Worm (Caenorhabditis elegans) whole organism, L2 larva: ENCODE results near the gene clec-219.

Experiments used
- F13H6.1 ChIP-seq: sonication (generic microtip); optimal IDR thresholded peaks from 2 replicates; lab custom pipeline; 2016; ENCODE audit warnings: missing genetic modification characterization, missing compliant biosample characterization
- R02D3.7 ChIP-seq: fragments of 150-350 bp; optimal IDR thresholded peaks from 2 replicates; lab custom pipeline; 2014; ENCODE audit warnings: missing biosample characterization, missing genetic modification characterization
- Y55F3AM.14 ChIP-seq: fragments of 200-800 bp; sonication (Bioruptor generic); optimal IDR thresholded peaks from 2 replicates; lab custom pipeline; 2018; ENCODE audit warnings: mild to moderate bottlenecking, missing genetic modification characterization, missing compliant biosample characterization
- ZK546.5 ChIP-seq: sonication (generic microtip); optimal IDR thresholded peaks from 2 replicates; lab custom pipeline; 2017; ENCODE audit warnings: missing biosample characterization, missing genetic modification characterization
- ama-1 ChIP-seq: fragments of 150-350 bp; optimal IDR thresholded peaks from 2 replicates; lab custom pipeline; 2018; ENCODE audit warnings: inconsistent platforms
- ceh-16 ChIP-seq: fragments of 150-350 bp; optimal IDR thresholded peaks from 2 replicates; lab custom pipeline; 2014; ENCODE audit warnings: missing biosample characterization, missing genetic modification characterization
- crh-2 ChIP-seq: sonication (generic microtip); optimal IDR thresholded peaks from 2 replicates; lab custom pipeline; 2017; ENCODE audit warnings: missing biosample characterization, missing genetic modification characterization
- dmd-4 ChIP-seq: sonication (generic microtip); optimal IDR thresholded peaks from 2 replicates; lab custom pipeline; 2017; ENCODE audit warnings: missing biosample characterization, missing genetic modification characterization
- egl-27 ChIP-seq: sonication (generic microtip); optimal IDR thresholded peaks from 3 replicates; lab custom pipeline; 2017; ENCODE audit warnings: missing biosample characterization, missing genetic modification reagents, missing genetic modification characterization
- fos-1 ChIP-seq: fragments of 150-350 bp; optimal IDR thresholded peaks from 2 replicates; lab custom pipeline; 2014; ENCODE audit warnings: missing biosample characterization, missing genetic modification characterization
- gmeb-1 ChIP-seq: fragments of 150-350 bp; optimal IDR thresholded peaks from 2 replicates; lab custom pipeline; 2014; ENCODE audit warnings: missing biosample characterization, missing genetic modification characterization
- lin-11 ChIP-seq: fragments of 150-350 bp; sonication (generic microtip); optimal IDR thresholded peaks from 2 replicates; lab custom pipeline; 2014; ENCODE audit warnings: missing biosample characterization, missing genetic modification characterization, inconsistent platforms, mixed read lengths
- lin-13 ChIP-seq: fragments of 150-350 bp; optimal IDR thresholded peaks from 2 replicates; lab custom pipeline; 2014; ENCODE audit warnings: missing biosample characterization, missing genetic modification reagents, missing genetic modification characterization
- mab-5 ChIP-seq: fragments of 150-350 bp; optimal IDR thresholded peaks from 2 replicates; lab custom pipeline; 2014; ENCODE audit warnings: missing biosample characterization, missing genetic modification characterization
- mdl-1 ChIP-seq, 2 experiments: fragments of 150-350 bp in 1 of 2; sonication (generic microtip) in 1 of 2; optimal IDR thresholded peaks; 2 replicates each; lab custom pipeline; 2017; ENCODE audit warnings: missing biosample characterization in 2 of 2, missing genetic modification characterization in 2 of 2
- nhr-10 ChIP-seq: sonication (generic microtip); optimal IDR thresholded peaks from 2 replicates; lab custom pipeline; 2017; ENCODE audit warnings: missing biosample characterization, missing genetic modification characterization
- nhr-11 ChIP-seq: fragments of 150-350 bp; optimal IDR thresholded peaks from 2 replicates; lab custom pipeline; 2014; ENCODE audit warnings: missing biosample characterization, missing genetic modification characterization
- nhr-129 ChIP-seq: fragments of 150-350 bp; optimal IDR thresholded peaks from 2 replicates; lab custom pipeline; 2014; ENCODE audit warnings: missing biosample characterization, missing genetic modification characterization
- nhr-21 ChIP-seq: fragments of 150-350 bp; optimal IDR thresholded peaks from 2 replicates; lab custom pipeline; 2014; ENCODE audit warnings: missing biosample characterization, missing genetic modification characterization
- nhr-25 ChIP-seq: fragments of 150-350 bp; sonication (generic microtip); optimal IDR thresholded peaks from 3 replicates; lab custom pipeline; 2014; ENCODE audit warnings: missing biosample characterization, missing genetic modification characterization
- nhr-6 ChIP-seq: fragments of 150-350 bp; optimal IDR thresholded peaks from 2 replicates; lab custom pipeline; 2014; ENCODE audit warnings: missing biosample characterization, missing genetic modification characterization
- nhr-77 ChIP-seq: fragments of 150-350 bp; optimal IDR thresholded peaks from 2 replicates; lab custom pipeline; 2014; ENCODE audit warnings: missing biosample characterization, missing genetic modification characterization
- peb-1 ChIP-seq: fragments of 150-350 bp; optimal IDR thresholded peaks from 2 replicates; lab custom pipeline; 2014; ENCODE audit warnings: missing biosample characterization, missing genetic modification characterization
- sem-4 ChIP-seq: fragments of 150-350 bp; optimal IDR thresholded peaks from 2 replicates; lab custom pipeline; 2014; ENCODE audit warnings: missing biosample characterization, missing genetic modification reagents, missing genetic modification characterization
- sma-9 ChIP-seq, 2 experiments: fragments of 150-350 bp in 1 of 2; sonication (generic microtip) in 1 of 2; optimal IDR thresholded peaks; 2 replicates each; lab custom pipeline; 2014 to 2016; ENCODE audit warnings: missing genetic modification characterization in 2 of 2, mild to moderate bottlenecking in 1 of 2, missing biosample characterization in 1 of 2, missing compliant biosample characterization in 1 of 2, missing genetic modification reagents in 1 of 2, moderate library complexity in 1 of 2
- snpc-4 ChIP-seq: fragments of 150-350 bp; optimal IDR thresholded peaks from 2 replicates; lab custom pipeline; 2014; ENCODE audit warnings: missing biosample characterization, missing genetic modification characterization
- unc-39 ChIP-seq: fragments of 150-350 bp; optimal IDR thresholded peaks from 2 replicates; lab custom pipeline; 2014; ENCODE audit warnings: missing biosample characterization, missing genetic modification characterization
- unc-55 ChIP-seq: fragments of 150-350 bp; sonication (generic microtip); optimal IDR thresholded peaks from 3 replicates; lab custom pipeline; 2014; ENCODE audit warnings: missing biosample characterization, missing genetic modification reagents, missing genetic modification characterization
- unc-62 ChIP-seq: fragments of 150-350 bp; optimal IDR thresholded peaks from 2 replicates; lab custom pipeline; 2014; ENCODE audit warnings: missing biosample characterization, missing genetic modification reagents, missing genetic modification characterization
- zag-1 ChIP-seq: fragments of 150-350 bp; optimal IDR thresholded peaks from 2 replicates; lab custom pipeline; 2014; ENCODE audit warnings: missing biosample characterization, missing genetic modification characterization
- ztf-1 ChIP-seq: fragments of 200-800 bp; sonication (Bioruptor generic); conservative IDR thresholded peaks from 2 replicates; pipeline ENCODE4 v1.3.6; 2022; ENCODE audit warnings: missing genetic modification characterization, missing compliant biosample characterization
- ztf-11 ChIP-seq: sonication (generic microtip); optimal IDR thresholded peaks from 2 replicates; lab custom pipeline; 2017; ENCODE audit warnings: missing biosample characterization, missing genetic modification characterization
- ztf-4 ChIP-seq: fragments of 150-350 bp; optimal IDR thresholded peaks from 2 replicates; lab custom pipeline; 2014; ENCODE audit warnings: missing biosample characterization, missing genetic modification characterization

clec-219 gene

ce11 chrV:8278830-8279229 lies 39.4 kb upstream of the clec-219 start, which contains the start of gene str-136:
TSS of gene str-136 (minus strand) at chrV:8278930.
- TF ChIP-seq zag-1 (tag; lab: Kevin White, UChicago) (no peak), nhr-10 (tag; lab: Kevin White, UChicago) (no peak), mab-5 (no peak), ztf-4 (tag; lab: Kevin White, UChicago) (no peak), F13H6.1 (tag; lab: Kevin White, UChicago) (no peak), ZK546.5 (tag; lab: Kevin White, UChicago) (no peak), crh-2 (tag; lab: Kevin White, UChicago) (no peak), nhr-21 (tag; lab: Kevin White, UChicago) (no peak), gmeb-1 (no peak), unc-55 (GFP tag; lab: Kevin White, UChicago) (no peak), R02D3.7 (no peak), sem-4 (tag; lab: Kevin White, UChicago) (no peak), nhr-6 (no peak)

DNA sequence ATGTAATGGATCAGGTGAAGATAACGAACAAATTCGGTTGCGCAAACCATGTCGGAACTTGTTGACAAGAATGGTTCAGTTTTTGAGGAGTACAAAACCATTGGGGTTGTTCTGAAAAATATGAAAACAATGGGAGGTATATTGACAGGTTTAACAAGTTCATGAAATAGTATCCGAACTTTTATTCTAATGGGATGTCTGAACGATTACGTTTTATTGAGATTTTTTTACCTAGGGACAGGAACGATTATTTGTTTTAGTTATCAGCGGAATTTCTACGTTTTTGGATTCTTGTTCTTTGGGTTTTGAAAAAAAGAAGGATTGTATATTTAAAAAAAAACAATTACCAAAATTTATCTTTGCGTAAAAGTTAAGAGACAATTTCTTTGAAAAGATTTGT lies 37.5 kb upstream of the clec-219 start, which contains the start of gene str-135:
str-135 (minus strand) TSS at position 101 of the 400 bp plus-strand sequence.
- TF ChIP-seq nhr-10 (tag; lab: Kevin White, UChicago) (no peak), unc-55 (GFP tag; lab: Kevin White, UChicago) (no peak), lin-13 (GFP tag; lab: Kevin White, UChicago) (no peak), ztf-4 (tag; lab: Kevin White, UChicago) (no peak), R02D3.7 (no peak), egl-27 (no peak), ama-1 (lab: Kevin White, UChicago) (no peak), mdl-1 (tag; optimal IDR thresholded peaks at IDR 0.05; lab: Kevin White, UChicago) (no peak), snpc-4 (no peak)

ce11 chrV:8281646-8282045 lies 36.6 kb upstream of the clec-219 start:
- TF ChIP-seq dmd-4 (tag; lab: Kevin White, UChicago) = no peak
- no peak for TF ChIP-seq Y55F3AM.14 (GFP tag; lab: Kevin White, UChicago)
- no peak for TF ChIP-seq unc-62 (GFP tag; lab: Kevin White, UChicago)

ce11 chrV:8282933-8283332 lies 35.3 kb upstream of the clec-219 start:
- no peak for TF ChIP-seq ztf-4 (tag; lab: Kevin White, UChicago)
- no peak for TF ChIP-seq Y55F3AM.14 (GFP tag; lab: Kevin White, UChicago)
- TF ChIP-seq nhr-25 (tag; lab: Kevin White, UChicago) = no peak
- TF ChIP-seq snpc-4 = no peak
- no peak for TF ChIP-seq nhr-77
- no peak for TF ChIP-seq F13H6.1 (tag; lab: Kevin White, UChicago)
- TF ChIP-seq ztf-11 = no peak
- TF ChIP-seq egl-27 = no peak
- no peak for TF ChIP-seq peb-1 (tag; lab: Kevin White, UChicago)
- no peak for TF ChIP-seq sma-9 (GFP tag; optimal IDR thresholded peaks at IDR 0.05; lab: Kevin White, UChicago)
- TF ChIP-seq sma-9 (tag; optimal IDR thresholded peaks at IDR 0.05; lab: Kevin White, UChicago) = no peak
- no peak for TF ChIP-seq fos-1 (tag; lab: Kevin White, UChicago)
- TF ChIP-seq mdl-1 (tag; optimal IDR thresholded peaks at IDR 0.05; lab: Kevin White, UChicago) = no peak
- TF ChIP-seq, all 48 proteins: peak for 0

- TF ChIP-seq ceh-16 = no peak
- TF ChIP-seq mab-5 = no peak
- TF ChIP-seq lin-11 (tag; lab: Kevin White, UChicago) = no peak
- no peak for TF ChIP-seq sma-9 (GFP tag; optimal IDR thresholded peaks at IDR 0.05; lab: Kevin White, UChicago)
- TF ChIP-seq sma-9 (tag; optimal IDR thresholded peaks at IDR 0.05; lab: Kevin White, UChicago) = no peak
- TF ChIP-seq nhr-129 (tag; lab: Kevin White, UChicago) = no peak
- no peak for TF ChIP-seq lin-13 (GFP tag; lab: Kevin White, UChicago)
- no peak for TF ChIP-seq nhr-77
- TF ChIP-seq nhr-11 (tag; lab: Kevin White, UChicago) = no peak
- TF ChIP-seq R02D3.7 = no peak
- no peak for TF ChIP-seq snpc-4
Observed at ce11 chrV:8284800-8285199, 33.4 kb upstream of the clec-219 start, which contains the start of gene slc-17.5. TSS of gene slc-17.5 (minus strand) at chrV:8284900.

ce11 chrV:8285455-8285854 lies 32.8 kb upstream of the clec-219 start:
- TF ChIP-seq ztf-1 (GFP tag; lab: Robert Waterston, UW) (no peak), nhr-10 (tag; lab: Kevin White, UChicago) (no peak), fos-1 (tag; lab: Kevin White, UChicago) (peak; percentile 28), unc-39 (tag; lab: Kevin White, UChicago) (no peak), peb-1 (tag; lab: Kevin White, UChicago) (no peak)
